Worm (Caenorhabditis elegans) whole organism, dauer: ENCODE data around the gene cyn-10.
"Not testable (repeated sequence)": the region's sequence is repeated elsewhere in the genome, so short reads cannot be mapped to it uniquely, and the experiment has no call there.

Experiments
- unc-62 ChIP-seq: sonication (generic microtip); optimal IDR thresholded peaks from 2 replicates; lab custom pipeline; 2017; ENCODE audit warnings: missing biosample characterization, missing genetic modification reagents, missing genetic modification characterization

Gene cyn-10

ce11 chrII:6927034-6927433, 13.9 kb upstream of the cyn-10 start:
- no peak for TF ChIP-seq unc-62

- no peak for TF ChIP-seq unc-62
These were observed 13.3 kb upstream of the cyn-10 start for ce11 chrII:6926488-6926887.

ce11 chrII:6926054-6926453, 12.9 kb upstream of the cyn-10 start:
- no peak for TF ChIP-seq unc-62

ce11 chrII:6923792-6924191, 10.6 kb upstream of the cyn-10 start:
- no peak for TF ChIP-seq unc-62

ce11 chrII:6919363-6919851, 6.2 kb upstream of the cyn-10 start, which contains the start of gene B0252.1:
Gene B0252.1, plus strand, starts transcription at chrII:6919680.
- TF ChIP-seq unc-62: no peak

ce11 chrII:6918862-6919261, 5.7 kb upstream of the cyn-10 start, which contains the start of gene B0252.5:
Gene B0252.5, minus strand, starts transcription at chrII:6918878.
- TF ChIP-seq unc-62: no peak

- no peak for TF ChIP-seq unc-62
These were observed 4.5 kb upstream of the cyn-10 start, which contains the start of gene B0252.11 for ce11 chrII:6917710-6918109. Gene B0252.11, minus strand, starts transcription at chrII:6917810.

ce11 chrII:6915875-6916274, 2.7 kb upstream of the cyn-10 start, which contains the start of gene B0252.8:
Gene B0252.8, plus strand, starts transcription at chrII:6916166.
- TF ChIP-seq unc-62: no peak

- TF ChIP-seq unc-62: no peak
These were observed 3.5 kb downstream of the cyn-10 start, which contains the start of gene asm-1 for ce11 chrII:6909568-6910122. Gene asm-1, plus strand, starts transcription at chrII:6910072.

ce11 chrII:6908689-6909088, 4.5 kb downstream of the cyn-10 start:
- TF ChIP-seq unc-62: no peak

- not testable (repeated sequence) for TF ChIP-seq unc-62
These were observed 5.5 kb downstream of the cyn-10 start, which contains the start of gene B0252.3 for ce11 chrII:6907657-6908056. Gene B0252.3, minus strand, starts transcription at chrII:6907757.

- no peak for TF ChIP-seq unc-62
These were observed 11.4 kb downstream of the cyn-10 start, which contains the start of gene psmd-9 for ce11 chrII:6901795-6902194. Gene psmd-9, plus strand, starts transcription at chrII:6902095.

- TF ChIP-seq unc-62: no peak
These were observed 12.5 kb downstream of the cyn-10 start for ce11 chrII:6900708-6901107.

- no peak for TF ChIP-seq unc-62
These were observed 15.0 kb downstream of the cyn-10 start, which contains the start of gene hrpl-1 for ce11 chrII:6898017-6898779. Gene hrpl-1, plus strand, starts transcription at chrII:6898729.

- no peak for TF ChIP-seq unc-62
These were observed 15.7 kb downstream of the cyn-10 start, which contains the start of gene C44B7.11 for ce11 chrII:6897507-6897906. Gene C44B7.11, minus strand, starts transcription at chrII:6897540.

ce11 chrII:6893589-6894245, 19.4 kb downstream of the cyn-10 start, which contains the start of gene adal-1:
Gene adal-1, minus strand, starts transcription at chrII:6893639.
- TF ChIP-seq unc-62: no peak

- no peak for TF ChIP-seq unc-62
These were observed 21.3 kb downstream of the cyn-10 start for ce11 chrII:6891838-6892237.
